Worm (Caenorhabditis elegans) whole organism, early embryonic: Measurements from ENCODE around the gene let-767.

ENCODE experiments used
- B0310.2 ChIP-seq: sonication (generic microtip); optimal IDR thresholded peaks from 2 replicates; lab custom pipeline; 2016; ENCODE audit warnings: mild to moderate bottlenecking, missing genetic modification characterization, missing compliant biosample characterization
- F13C5.2 ChIP-seq: sonication (generic microtip); optimal IDR thresholded peaks from 2 replicates; lab custom pipeline; 2017; ENCODE audit warnings: mild to moderate bottlenecking, missing genetic modification characterization, inconsistent platforms, missing compliant biosample characterization
- aly-1 ChIP-seq: sonication (generic microtip); optimal IDR thresholded peaks from 2 replicates; lab custom pipeline; 2016; ENCODE audit warnings: missing genetic modification characterization, missing compliant biosample characterization
- ama-1 ChIP-seq: fragments of 150-350 bp; optimal IDR thresholded peaks from 2 replicates; lab custom pipeline; 2014
- ceh-13 ChIP-seq: fragments of 200-800 bp; sonication (Bioruptor generic); optimal IDR thresholded peaks from 2 replicates; lab custom pipeline; 2018; ENCODE audit warnings: mild to moderate bottlenecking, missing genetic modification characterization, missing compliant biosample characterization
- ceh-36 ChIP-seq: sonication (generic microtip); optimal IDR thresholded peaks from 2 replicates; lab custom pipeline; 2016; ENCODE audit warnings: missing genetic modification characterization, inconsistent platforms, missing compliant biosample characterization
- ets-7 ChIP-seq: sonication (generic microtip); optimal IDR thresholded peaks from 2 replicates; lab custom pipeline; 2016; ENCODE audit warnings: missing genotype, missing genetic modification characterization, missing compliant biosample characterization
- flt-1 ChIP-seq: fragments of 200-800 bp; sonication (Bioruptor generic); IDR thresholded peaks from 2 replicates; pipeline ENCODE4 v1.3.6; 2022; ENCODE audit warnings: missing genetic modification characterization, missing compliant biosample characterization
- hmbx-1 ChIP-seq: sonication (generic microtip); optimal IDR thresholded peaks from 2 replicates; lab custom pipeline; 2016; ENCODE audit warnings: mild to moderate bottlenecking, missing genetic modification characterization, missing compliant biosample characterization
- hmg-4 ChIP-seq: fragments of 200-800 bp; sonication (Bioruptor generic); optimal IDR thresholded peaks from 2 replicates; lab custom pipeline; 2018; ENCODE audit warnings: mild to moderate bottlenecking, missing genetic modification characterization, missing compliant biosample characterization
- hnd-1 ChIP-seq: sonication (generic microtip); optimal IDR thresholded peaks from 2 replicates; lab custom pipeline; 2016; ENCODE audit warnings: missing genetic modification characterization, missing compliant biosample characterization
- pes-1 ChIP-seq: fragments of 200-800 bp; sonication (Bioruptor generic); IDR thresholded peaks from 2 replicates; pipeline ENCODE4 v1.3.6; 2022; ENCODE audit warnings: missing genetic modification reagents, missing genetic modification characterization, missing compliant biosample characterization
- scrt-1 ChIP-seq: fragments of 200-800 bp; sonication (Bioruptor generic); IDR thresholded peaks from 2 replicates; pipeline ENCODE4 v1.3.6; 2022; ENCODE audit warnings: missing genetic modification characterization, missing compliant biosample characterization
- sea-1 ChIP-seq: fragments of 200-800 bp; sonication (Bioruptor generic); conservative IDR thresholded peaks from 2 replicates; pipeline ENCODE4 v1.3.6; 2022; ENCODE audit warnings: missing genetic modification characterization, missing compliant biosample characterization
- tbx-11 ChIP-seq: fragments of 200-800 bp; sonication (Bioruptor generic); IDR thresholded peaks from 2 replicates; pipeline ENCODE4 v1.3.6; 2022; ENCODE audit warnings: missing genetic modification characterization, missing compliant biosample characterization
- tbx-37 ChIP-seq: fragments of 200-800 bp; sonication (Bioruptor generic); conservative IDR thresholded peaks from 2 replicates; pipeline ENCODE4 v1.3.6; 2022; ENCODE audit warnings: missing genetic modification reagents, missing genetic modification characterization, missing compliant biosample characterization
- tra-4 ChIP-seq: sonication (generic microtip); optimal IDR thresholded peaks from 2 replicates; lab custom pipeline; 2017; ENCODE audit warnings: missing genetic modification characterization, missing compliant biosample characterization

The let-767 gene

DNA sequence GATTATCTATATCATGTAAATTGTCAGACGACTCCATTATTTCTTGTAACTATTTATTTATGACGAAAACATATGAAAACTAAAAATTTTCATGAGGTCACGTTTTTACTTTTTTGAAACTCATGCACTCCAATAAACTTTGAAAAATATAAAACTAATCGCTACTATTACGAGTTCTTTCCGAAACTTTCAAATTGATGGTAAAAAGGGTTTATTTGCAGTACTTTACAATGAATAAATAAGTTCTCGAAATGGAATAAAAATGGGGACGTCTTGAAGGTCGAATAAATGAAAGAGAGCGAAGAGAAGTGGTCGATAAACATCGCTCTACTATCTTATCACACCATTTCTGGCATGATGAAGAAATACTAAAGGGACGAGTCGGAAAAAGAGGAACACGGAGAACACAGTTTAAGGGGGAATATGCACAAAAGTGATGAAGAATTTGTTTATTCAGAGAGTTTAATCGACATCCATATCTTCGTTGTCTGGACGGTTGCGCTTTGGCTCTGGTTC, at the start of gene let-767:
Gene let-767, minus strand, starts transcription at position 51 of the 516 bp plus-strand sequence.
- no peak for TF ChIP-seq hmg-4
- TF ChIP-seq ceh-36: no peak
- no peak for TF ChIP-seq aly-1 (tag; lab: Kevin White, UChicago)
- no peak for TF ChIP-seq sea-1 (GFP tag; lab: Robert Waterston, UW)
- no peak for TF ChIP-seq pes-1 (GFP tag; lab: Robert Waterston, UW)

DNA sequence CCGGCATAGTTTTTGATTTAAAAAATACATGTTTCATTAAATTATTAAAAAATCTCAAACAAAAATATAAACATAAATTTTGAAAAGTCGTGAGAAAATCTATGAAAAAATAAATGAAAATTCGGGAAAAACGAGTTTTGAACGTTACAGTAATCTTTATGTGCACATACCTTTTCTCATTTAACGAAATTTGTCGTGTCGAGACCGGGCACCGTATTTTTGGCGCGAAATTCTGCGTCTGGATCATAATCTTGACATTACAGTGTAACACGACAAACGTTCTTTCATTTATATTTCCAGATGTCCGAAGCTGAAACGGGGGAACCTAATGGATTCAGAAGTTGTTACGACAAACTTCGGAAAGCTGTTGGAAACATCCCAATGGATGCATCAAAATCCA, 49.8 kb upstream of the let-767 start, which contains the start of gene C16A3.2:
Gene C16A3.2, plus strand, starts transcription at position 301 of the 400 bp plus-strand sequence.
- TF ChIP-seq ceh-36 (no peak), hmg-4 (no peak), ama-1 (no peak), F13C5.2 (tag; lab: Kevin White, UChicago) (no peak), ets-7 (tag; lab: Kevin White, UChicago) (no peak), flt-1 (GFP tag; lab: Robert Waterston, UW) (no peak)

DNA sequence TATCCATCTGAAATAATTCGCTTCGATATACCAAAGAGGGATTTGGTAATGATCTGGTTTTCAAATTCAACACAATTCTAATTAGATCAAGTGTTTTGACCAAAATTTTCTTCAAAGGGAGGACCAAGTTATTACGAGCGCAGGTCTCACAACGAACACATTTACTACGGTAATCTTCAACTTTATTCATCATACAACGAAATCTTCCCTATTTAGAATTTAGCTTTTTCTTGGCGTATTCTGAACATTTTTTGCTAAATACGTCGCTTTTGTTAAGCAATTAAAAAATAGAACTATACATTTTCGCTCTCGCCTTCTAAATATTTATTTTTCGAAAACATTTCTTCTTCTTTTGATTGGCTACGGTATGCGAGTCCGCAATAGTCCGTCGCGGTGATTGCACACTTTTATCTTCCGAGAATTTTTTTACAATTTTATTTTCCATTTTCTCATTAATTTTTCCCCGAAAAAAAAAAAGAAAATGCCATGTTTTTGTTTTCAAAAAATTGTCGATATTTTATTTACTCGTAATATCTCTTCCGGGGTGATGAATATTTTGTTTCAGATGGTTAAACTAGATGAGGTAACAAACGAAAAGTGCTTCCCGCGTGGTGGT, 43.3 kb upstream of the let-767 start, which contains the start of gene let-716:
Gene let-716, plus strand, starts transcription at position 566 of the 616 bp plus-strand sequence.
- TF ChIP-seq flt-1 (GFP tag; lab: Robert Waterston, UW): no peak
- TF ChIP-seq B0310.2 (tag; lab: Kevin White, UChicago): no peak
- TF ChIP-seq ama-1: peak; percentile 15
- no peak for TF ChIP-seq aly-1 (tag; lab: Kevin White, UChicago)

ce11 chrIII:6381584-6382391, 42.0 kb upstream of the let-767 start, which contains the start of gene znf-622:
znf-622 (plus strand) TSS chrIII:6381634.
- TF ChIP-seq ceh-13 (no peak), tra-4 (tag; lab: Kevin White, UChicago) (no peak), ama-1 (peak; percentile 91), B0310.2 (tag; lab: Kevin White, UChicago) (no peak)

ce11 chrIII:6380472-6380871, 40.7 kb upstream of the let-767 start, which contains the start of gene C16A3.5:
C16A3.5 (plus strand) TSS chrIII:6380772.
- TF ChIP-seq ceh-13 (no peak), hmg-4 (no peak)

DNA sequence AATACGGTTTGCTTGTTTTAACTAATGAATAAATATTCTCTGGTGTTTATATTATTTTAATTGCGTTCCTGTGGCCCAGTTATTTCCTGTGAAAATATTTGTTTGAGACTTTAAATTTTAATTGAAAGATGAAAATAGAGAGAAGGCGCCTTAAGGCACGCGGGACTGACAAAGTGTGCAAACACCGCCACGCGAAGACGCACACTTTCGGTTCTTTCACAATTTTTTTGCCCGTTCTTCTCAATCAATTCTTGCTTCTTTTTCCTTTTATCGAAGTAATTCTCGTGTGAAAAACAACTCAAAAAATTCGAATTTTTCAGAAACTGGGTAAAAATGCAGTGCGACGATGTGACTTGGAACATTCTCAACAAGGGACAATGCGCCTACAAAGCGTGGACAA, 39.4 kb upstream of the let-767 start, which contains the start of gene C16A3.6:
Gene C16A3.6, plus strand, starts transcription at position 84 of the 400 bp plus-strand sequence.
- TF ChIP-seq F13C5.2 (tag; lab: Kevin White, UChicago): peak; percentile 9
- no peak for TF ChIP-seq pes-1 (GFP tag; lab: Robert Waterston, UW)
- TF ChIP-seq ama-1: peak; percentile 82
- no peak for TF ChIP-seq aly-1 (tag; lab: Kevin White, UChicago)
- no peak for TF ChIP-seq flt-1 (GFP tag; lab: Robert Waterston, UW)

- TF ChIP-seq aly-1 (tag; lab: Kevin White, UChicago): no peak
- TF ChIP-seq F13C5.2 (tag; lab: Kevin White, UChicago): peak; percentile 24
- no peak for TF ChIP-seq ceh-36
Observed at ce11 chrIII:6374947-6375415, 35.2 kb upstream of the let-767 start, which contains the start of the genes rps-13 and nfx-1. rps-13 (minus strand) TSS chrIII:6374997. nfx-1 (plus strand) TSS chrIII:6375379.

DNA sequence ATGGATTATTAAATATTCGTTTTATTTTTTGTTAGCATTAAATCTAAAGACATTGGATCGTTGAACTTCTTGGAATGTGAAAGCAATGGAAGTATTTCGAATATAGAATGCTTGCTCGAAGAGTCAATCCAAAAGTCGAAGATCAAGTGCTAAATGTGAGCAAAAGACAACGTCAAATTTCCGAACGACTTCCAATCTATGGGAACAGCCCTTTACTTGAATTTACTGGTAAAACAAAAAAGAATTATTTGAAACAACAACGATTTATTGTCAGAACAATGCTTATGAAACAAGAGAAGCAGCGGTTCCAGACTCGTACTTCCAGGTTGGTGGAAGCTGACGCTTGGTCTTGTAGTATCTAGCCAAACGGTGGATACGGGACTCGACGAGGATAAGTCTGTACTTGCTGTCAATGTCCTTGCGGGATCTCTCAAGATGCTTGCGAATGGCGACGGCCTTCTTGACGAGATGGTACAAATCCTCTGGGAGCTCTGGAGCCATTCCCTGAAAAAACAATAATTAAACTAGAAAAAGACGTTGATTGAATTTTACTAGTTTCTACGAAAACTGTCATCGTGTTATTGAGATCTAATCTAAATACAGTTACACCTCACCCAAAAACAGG, 34.2 kb upstream of the let-767 start:
- TF ChIP-seq hnd-1 (tag; lab: Kevin White, UChicago): no peak
- TF ChIP-seq hmbx-1: no peak
- TF ChIP-seq ceh-36: no peak
- no peak for TF ChIP-seq aly-1 (tag; lab: Kevin White, UChicago)
- no peak for TF ChIP-seq F13C5.2 (tag; lab: Kevin White, UChicago)
- no peak for TF ChIP-seq ceh-13
- TF ChIP-seq ets-7 (tag; lab: Kevin White, UChicago): no peak
- TF ChIP-seq tra-4 (tag; lab: Kevin White, UChicago): no peak
- TF ChIP-seq tbx-37 (GFP tag; lab: Robert Waterston, UW): no peak
- TF ChIP-seq hmg-4: no peak
- no peak for TF ChIP-seq sea-1 (GFP tag; lab: Robert Waterston, UW)
- no peak for TF ChIP-seq scrt-1
- no peak for TF ChIP-seq ama-1
- TF ChIP-seq B0310.2 (tag; lab: Kevin White, UChicago): no peak
- TF ChIP-seq tbx-11 (GFP tag; lab: Robert Waterston, UW): no peak
- TF ChIP-seq pes-1 (GFP tag; lab: Robert Waterston, UW): no peak
- TF ChIP-seq flt-1 (GFP tag; lab: Robert Waterston, UW): no peak
